Fruit fly (Drosophila melanogaster) whole organism, embryonic: Measurements from ENCODE around the gene Cipc.

Experiments
- CG1024 ChIP-seq: fragments of 200-800 bp; sonication (Bioruptor generic); IDR thresholded peaks from 2 replicates; pipeline ENCODE4 v1.3.6; 2022; ENCODE audit warnings: missing biosample characterization, missing genetic modification characterization
- CG10462 ChIP-seq: fragments of 200-800 bp; sonication (Bioruptor generic); optimal IDR thresholded peaks from 2 replicates; lab custom pipeline; 2016; ENCODE audit warnings: missing biosample characterization, missing genetic modification characterization
- CG11398 ChIP-seq: fragments of 200-800 bp; sonication (Bioruptor generic); optimal IDR thresholded peaks from 2 replicates; lab custom pipeline; 2016; ENCODE audit warnings: missing biosample characterization, missing genetic modification characterization
- CG14965 ChIP-seq: fragments of 200-800 bp; sonication (Bioruptor generic); optimal IDR thresholded peaks from 2 replicates; lab custom pipeline; 2016; ENCODE audit warnings: missing biosample characterization, missing genetic modification characterization, borderline replicate concordance
- CG15269 ChIP-seq: fragments of 200-800 bp; sonication (Bioruptor generic); optimal IDR thresholded peaks from 2 replicates; lab custom pipeline; 2018; ENCODE audit warnings: missing biosample characterization, mild to moderate bottlenecking, missing genetic modification characterization, moderate library complexity
- CG17328 ChIP-seq: fragments of 200-800 bp; sonication (Bioruptor generic); IDR thresholded peaks from 2 replicates; pipeline ENCODE4 v1.3.6; 2022; ENCODE audit warnings: missing biosample characterization, missing genetic modification characterization
- CG17361 ChIP-seq: fragments of 200-800 bp; sonication (Bioruptor generic); IDR thresholded peaks from 3 replicates; pipeline ENCODE4 v1.3.6; 2022; ENCODE audit warnings: missing biosample characterization, missing genetic modification characterization
- CG18619 ChIP-seq: fragments of 200-800 bp; sonication (Bioruptor generic); optimal IDR thresholded peaks from 3 replicates; lab custom pipeline; 2017; ENCODE audit warnings: missing biosample characterization, mild to moderate bottlenecking, missing genetic modification characterization
- CG18764 ChIP-seq: fragments of 200-800 bp; sonication (Bioruptor generic); optimal IDR thresholded peaks from 3 replicates; lab custom pipeline; 2016; ENCODE audit warnings: missing biosample characterization, missing genetic modification characterization
- CG31365 ChIP-seq: fragments of 200-800 bp; sonication (Bioruptor generic); optimal IDR thresholded peaks from 2 replicates; lab custom pipeline; 2018; ENCODE audit warnings: missing biosample characterization, mild to moderate bottlenecking, missing genetic modification characterization
- CG31388 ChIP-seq: fragments of 200-800 bp; sonication (Bioruptor generic); optimal IDR thresholded peaks from 2 replicates; lab custom pipeline; 2016; ENCODE audit warnings: missing biosample characterization, missing genetic modification characterization
- CG4282 ChIP-seq: fragments of 200-800 bp; sonication (Bioruptor generic); optimal IDR thresholded peaks from 2 replicates; lab custom pipeline; 2016; ENCODE audit warnings: missing biosample characterization, missing genetic modification characterization
- CG6254 ChIP-seq: fragments of 200-800 bp; sonication (Bioruptor generic); optimal IDR thresholded peaks from 3 replicates; lab custom pipeline; 2017; ENCODE audit warnings: mild to moderate bottlenecking, missing biosample characterization, missing genetic modification reagents, missing genetic modification characterization
- CG6272 ChIP-seq: fragments of 200-800 bp; sonication (Bioruptor generic); IDR thresholded peaks from 2 replicates; pipeline ENCODE4 v1.3.6; 2022; ENCODE audit warnings: missing biosample characterization, missing genetic modification characterization
- CG6654 ChIP-seq: fragments of 200-800 bp; sonication (Bioruptor generic); optimal IDR thresholded peaks from 2 replicates; lab custom pipeline; 2017; ENCODE audit warnings: missing biosample characterization, mild to moderate bottlenecking, missing genetic modification characterization
- CG6689 ChIP-seq: fragments of 200-800 bp; sonication (Bioruptor generic); IDR thresholded peaks from 2 replicates; pipeline ENCODE4 v1.3.6; 2022; ENCODE audit warnings: missing biosample characterization, missing genetic modification characterization
- CG7556 ChIP-seq: fragments of 200-800 bp; sonication (Bioruptor generic); optimal IDR thresholded peaks from 2 replicates; lab custom pipeline; 2017; ENCODE audit warnings: missing biosample characterization, mild to moderate bottlenecking, missing genetic modification characterization
- CG8924 ChIP-seq: fragments of 200-800 bp; optimal IDR thresholded peaks from 3 replicates; lab custom pipeline; 2019; ENCODE audit warnings: missing biosample characterization, mild to moderate bottlenecking, missing genetic modification characterization, moderate library complexity
- CoRest ChIP-seq: fragments of 200-800 bp; sonication (Bioruptor generic); optimal IDR thresholded peaks from 3 replicates; lab custom pipeline; 2018; ENCODE audit warnings: missing biosample characterization, mild to moderate bottlenecking, missing genetic modification characterization, moderate library complexity
- Dip3 ChIP-seq: fragments of 200-800 bp; sonication (Bioruptor generic); optimal IDR thresholded peaks from 3 replicates; lab custom pipeline; 2016; ENCODE audit warnings: missing biosample characterization, missing genetic modification characterization
- Doc3 ChIP-seq: fragments of 200-800 bp; sonication (Bioruptor generic); IDR thresholded peaks from 3 replicates; pipeline ENCODE4 v1.3.6; 2022; ENCODE audit warnings: missing biosample characterization, missing genetic modification characterization; ENCODE audit not compliant: partially characterized antibody
- Ets97D ChIP-seq: fragments of 200-800 bp; sonication (Bioruptor generic); optimal IDR thresholded peaks from 3 replicates; lab custom pipeline; 2016; ENCODE audit warnings: missing biosample characterization, missing genetic modification characterization
- Hey ChIP-seq: fragments of 200-800 bp; sonication (Bioruptor generic); optimal IDR thresholded peaks from 3 replicates; lab custom pipeline; 2018; ENCODE audit warnings: missing biosample characterization, mild to moderate bottlenecking, missing genetic modification characterization
- Hsf ChIP-seq: fragments of 200-800 bp; sonication (Bioruptor generic); optimal IDR thresholded peaks from 3 replicates; lab custom pipeline; 2016; ENCODE audit warnings: missing biosample characterization, missing genetic modification characterization
- Jarid2 ChIP-seq: fragments of 200-800 bp; sonication (Bioruptor generic); optimal IDR thresholded peaks from 3 replicates; lab custom pipeline; 2017; ENCODE audit warnings: mild to moderate bottlenecking, missing biosample characterization, missing genetic modification reagents, missing genetic modification characterization
- NK7.1 ChIP-seq: fragments of 200-800 bp; sonication (Bioruptor generic); optimal IDR thresholded peaks from 3 replicates; lab custom pipeline; 2016; ENCODE audit warnings: missing biosample characterization, missing genetic modification characterization
- NfI ChIP-seq: fragments of 200-800 bp; sonication (Bioruptor generic); optimal IDR thresholded peaks from 3 replicates; lab custom pipeline; 2018; ENCODE audit warnings: missing biosample characterization, mild to moderate bottlenecking, missing genetic modification characterization, moderate library complexity
- Stat92E ChIP-seq, 3 experiments: fragments of >200 bp in 2 of 3; fragments of 200-800 bp in 1 of 3; sonication (Bioruptor generic) in 1 of 3; optimal IDR thresholded peaks; 2 replicates each; lab custom pipeline; 2017 to 2019; ENCODE audit warnings: missing biosample characterization in 3 of 3, missing genetic modification characterization in 3 of 3, mild to moderate bottlenecking in 1 of 3, moderate library complexity in 1 of 3
- Xbp1 ChIP-seq: fragments of 200-800 bp; sonication (Bioruptor generic); optimal IDR thresholded peaks from 3 replicates; lab custom pipeline; 2016; ENCODE audit warnings: missing biosample characterization, mild to moderate bottlenecking, missing genetic modification characterization
- al ChIP-seq: fragments of 200-800 bp; sonication (Bioruptor generic); IDR thresholded peaks from 2 replicates; pipeline ENCODE4 v1.3.6; 2022; ENCODE audit warnings: missing biosample characterization, missing genetic modification characterization
- cato ChIP-seq: fragments of 200-800 bp; sonication (Bioruptor generic); optimal IDR thresholded peaks from 2 replicates; lab custom pipeline; 2016; ENCODE audit warnings: missing biosample characterization, missing genetic modification characterization, borderline replicate concordance
- chn ChIP-seq: fragments of 200-800 bp; sonication (Bioruptor generic); optimal IDR thresholded peaks from 2 replicates; lab custom pipeline; 2016; ENCODE audit warnings: missing biosample characterization, missing genetic modification characterization
- crp ChIP-seq, 2 experiments: fragments of 200-800 bp; sonication (Bioruptor generic); optimal IDR thresholded peaks; 2 replicates in 1 of 2; 3 replicates in 1 of 2; lab custom pipeline; 2017; ENCODE audit warnings: missing biosample characterization in 2 of 2, missing genetic modification characterization in 2 of 2, mild to moderate bottlenecking in 1 of 2, moderate library complexity in 1 of 2
- dan ChIP-seq: fragments of 200-800 bp; sonication (Bioruptor generic); IDR thresholded peaks from 2 replicates; pipeline ENCODE4 v1.3.6; 2022; ENCODE audit warnings: missing biosample characterization, missing genetic modification characterization
- dimm ChIP-seq: fragments of 200-800 bp; sonication (Bioruptor generic); IDR thresholded peaks from 2 replicates; pipeline ENCODE4 v1.3.6; 2022; ENCODE audit warnings: missing biosample characterization, missing genetic modification characterization
- disco-r ChIP-seq: fragments of 200-800 bp; sonication (Bioruptor generic); optimal IDR thresholded peaks from 2 replicates; lab custom pipeline; 2016; ENCODE audit warnings: missing biosample characterization, missing genetic modification characterization
- ems ChIP-seq: fragments of 200-800 bp; sonication (Bioruptor generic); optimal IDR thresholded peaks from 3 replicates; lab custom pipeline; 2016; ENCODE audit warnings: missing biosample characterization, missing genetic modification characterization
- exex ChIP-seq: fragments of 200-800 bp; sonication (Bioruptor generic); optimal IDR thresholded peaks from 4 replicates; lab custom pipeline; 2018; ENCODE audit warnings: missing biosample characterization, mild to moderate bottlenecking, missing genetic modification characterization, moderate library complexity
- hbn ChIP-seq: fragments of 200-800 bp; sonication (Bioruptor generic); IDR thresholded peaks from 2 replicates; pipeline ENCODE4 v1.3.6; 2022; ENCODE audit warnings: missing biosample characterization, missing genetic modification characterization; ENCODE audit not compliant: partially characterized antibody
- kah ChIP-seq: fragments of 200-800 bp; sonication (Bioruptor generic); optimal IDR thresholded peaks from 2 replicates; lab custom pipeline; 2018; ENCODE audit warnings: missing biosample characterization, mild to moderate bottlenecking, missing genetic modification characterization
- knrl ChIP-seq: fragments of 200-800 bp; sonication (Bioruptor generic); IDR thresholded peaks from 3 replicates; pipeline ENCODE4 v1.3.6; 2022; ENCODE audit warnings: missing biosample characterization, missing genetic modification characterization; ENCODE audit not compliant: partially characterized antibody
- nerfin-2 ChIP-seq: fragments of 200-800 bp; sonication (Bioruptor generic); IDR thresholded peaks from 2 replicates; pipeline ENCODE4 v1.3.6; 2022; ENCODE audit warnings: missing biosample characterization, missing genetic modification characterization; ENCODE audit not compliant: partially characterized antibody
- pita ChIP-seq: fragments of 200-800 bp; sonication (Bioruptor generic); optimal IDR thresholded peaks from 2 replicates; lab custom pipeline; 2017; ENCODE audit warnings: missing biosample characterization, mild to moderate bottlenecking, missing genetic modification characterization
- rib ChIP-seq: fragments of 200-800 bp; sonication (Bioruptor generic); IDR thresholded peaks from 2 replicates; pipeline ENCODE4 v1.3.6; 2022; ENCODE audit warnings: missing biosample characterization, missing genetic modification characterization
- sens ChIP-seq: fragments of 200-800 bp; sonication (Bioruptor generic); peaks from one replicate; lab custom pipeline; 2016; ENCODE audit warnings: missing biosample characterization, missing genetic modification characterization
- shn ChIP-seq: fragments of 200-800 bp; sonication (Bioruptor generic); optimal IDR thresholded peaks from 3 replicates; lab custom pipeline; 2016; ENCODE audit warnings: missing biosample characterization, missing genetic modification characterization
- sim ChIP-seq: fragments of 200-800 bp; sonication (Bioruptor generic); IDR thresholded peaks from 2 replicates; pipeline ENCODE4 v1.3.6; 2022; ENCODE audit warnings: missing biosample characterization, missing genetic modification characterization
- sqz ChIP-seq: fragments of 200-800 bp; sonication (Bioruptor generic); optimal IDR thresholded peaks from 3 replicates; lab custom pipeline; 2018; ENCODE audit warnings: missing biosample characterization, mild to moderate bottlenecking, missing genetic modification characterization
- stc ChIP-seq: fragments of 200-800 bp; sonication (Bioruptor generic); IDR thresholded peaks from 2 replicates; pipeline ENCODE4 v1.3.6; 2022; ENCODE audit warnings: missing biosample characterization, missing genetic modification characterization
- trh ChIP-seq: fragments of 200-800 bp; sonication (Bioruptor generic); optimal IDR thresholded peaks from 2 replicates; lab custom pipeline; 2016; ENCODE audit warnings: missing biosample characterization, missing genetic modification characterization
- zen ChIP-seq: fragments of 200-800 bp; sonication (Bioruptor generic); optimal IDR thresholded peaks from 3 replicates; lab custom pipeline; 2018; ENCODE audit warnings: missing biosample characterization, mild to moderate bottlenecking, missing genetic modification characterization, moderate library complexity

Cipc gene

dm6 chr3R:26172040-26172439, 65.4 kb downstream of the Cipc start (continued):
- peak; percentile 55 for TF ChIP-seq CG6272 (GFP tag; lab: Robert Waterston, UW)
- no peak for TF ChIP-seq dimm (GFP tag; lab: Robert Waterston, UW)
- TF ChIP-seq CG31388: no peak
- TF ChIP-seq Stat92E (GFP tag; optimal IDR thresholded peaks at IDR 0.05; lab: Kevin White, UChicago): no peak
- no peak for TF ChIP-seq nerfin-2 (GFP tag; lab: Robert Waterston, UW)
- no peak for TF ChIP-seq cato
- TF ChIP-seq crp (GFP tag; optimal IDR thresholded peaks at IDR 0.05; lab: Kevin White, UChicago): no peak
- TF ChIP-seq dan (GFP tag; lab: Robert Waterston, UW): no peak
- no peak for TF ChIP-seq knrl (GFP tag; lab: Robert Waterston, UW)
- 0 out of 2 replicates have a peak, but pooled peaks have one; percentile 27 for TF ChIP-seq rib (GFP tag; lab: Robert Waterston, UW)
- no peak for TF ChIP-seq shn
- no peak for TF ChIP-seq CG6254 (GFP tag; lab: Kevin White, UChicago)
- TF ChIP-seq sens (GFP tag; lab: Kevin White, UChicago): peak; percentile 87
- TF ChIP-seq Ets97D (GFP tag; lab: Kevin White, UChicago): peak; percentile 17
- TF ChIP-seq kah (GFP tag; lab: Kevin White, UChicago): peak; percentile 7
- no peak for TF ChIP-seq Doc3
- no peak for TF ChIP-seq NK7.1 (GFP tag; lab: Kevin White, UChicago)
- TF ChIP-seq Hey (tag; lab: Kevin White, UChicago): no peak
- peak; percentile 31 for TF ChIP-seq Dip3 (GFP tag; lab: Kevin White, UChicago)
- peak; percentile 37 for TF ChIP-seq CG18764
- TF ChIP-seq CG4282: no peak
- no peak for TF ChIP-seq Jarid2
- no peak for TF ChIP-seq CG18619 (GFP tag; lab: Kevin White, UChicago)
- no peak for TF ChIP-seq trh (GFP tag; lab: Kevin White, UChicago)
- no peak for TF ChIP-seq CG1024 (GFP tag; lab: Robert Waterston, UW)
- TF ChIP-seq al (GFP tag; lab: Robert Waterston, UW): peak; percentile 52; the same call in 1 of the 2 replicates
- peak; percentile 20 for TF ChIP-seq Xbp1 (GFP tag; lab: Kevin White, UChicago)
- TF ChIP-seq CG10462 (GFP tag; lab: Kevin White, UChicago): no peak
- TF ChIP-seq stc (GFP tag; lab: Robert Waterston, UW): peak; percentile 67; the same call in 1 of the 2 replicates
- TF ChIP-seq chn (GFP tag; lab: Kevin White, UChicago): no peak
- TF ChIP-seq ems (GFP tag; lab: Kevin White, UChicago): peak; percentile 68
- no peak for TF ChIP-seq CG11398 (GFP tag; lab: Kevin White, UChicago)
- no peak for TF ChIP-seq pita
- TF ChIP-seq CG8924 (tag; lab: Kevin White, UChicago): no peak
- no peak for TF ChIP-seq zen (tag; lab: Kevin White, UChicago)
- TF ChIP-seq Hsf (GFP tag; lab: Kevin White, UChicago): peak; percentile 17
- TF ChIP-seq exex (tag; lab: Kevin White, UChicago): peak; percentile 31
- peak; percentile 1 for TF ChIP-seq CG31365
- no peak for TF ChIP-seq disco-r (GFP tag; lab: Kevin White, UChicago)
- no peak for TF ChIP-seq sim (GFP tag; lab: Robert Waterston, UW)
- TF ChIP-seq NfI (GFP tag; lab: Kevin White, UChicago): peak; percentile 33
- no peak for TF ChIP-seq CG17328 (GFP tag; lab: Robert Waterston, UW)
- no peak for TF ChIP-seq CG17361 (GFP tag; lab: Robert Waterston, UW)
- peak; percentile 57 for TF ChIP-seq CG6689 (GFP tag; lab: Robert Waterston, UW)
- TF ChIP-seq hbn (GFP tag; lab: Robert Waterston, UW): no peak
- no peak for TF ChIP-seq CoRest
- TF ChIP-seq CG7556 (GFP tag; lab: Kevin White, UChicago): peak; percentile 36
- peak; percentile 55 for TF ChIP-seq sqz
- no peak for TF ChIP-seq CG14965 (GFP tag; lab: Kevin White, UChicago)
- peak; percentile 54 for TF ChIP-seq CG15269 (tag; lab: Kevin White, UChicago)
- TF ChIP-seq CG6654 (GFP tag; lab: Kevin White, UChicago): no peak
